Worm (Caenorhabditis elegans): ENCODE results near the gene bus-8A.

Gene bus-8A

DNA sequence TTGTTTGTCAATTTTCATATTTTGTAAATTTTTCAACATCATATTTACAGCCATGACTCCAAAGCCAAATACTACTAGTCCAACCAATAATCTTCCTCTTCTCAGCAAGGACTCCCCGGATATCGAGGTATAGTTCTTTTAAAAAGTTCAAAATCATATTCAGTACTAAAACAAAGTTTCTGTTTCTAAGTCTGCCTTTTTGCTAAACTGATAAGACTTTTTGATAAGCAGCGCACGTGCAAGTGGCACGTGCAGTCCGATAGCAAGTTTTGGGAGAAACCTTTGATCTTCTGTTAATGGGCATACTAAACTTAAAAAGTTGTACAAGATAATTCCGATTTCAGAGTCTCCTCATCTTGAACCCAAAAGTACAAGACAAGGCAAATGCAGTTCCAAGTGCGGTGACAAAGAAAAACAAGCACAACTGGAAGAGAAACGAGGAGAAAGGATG, 24.9 kb upstream of the bus-8A start, which contains the start of gene dpyd-1:
TSS of gene dpyd-1 (plus strand) at position 51 of the 451 bp plus-strand sequence.
- TF ChIP-seq cebp-1 (GFP tag; IDR thresholded peaks at IDR 0.05): no peak
- TF ChIP-seq cebp-1 (tag; optimal IDR thresholded peaks at IDR 0.05): peak; percentile 0
- TF ChIP-seq nhr-80 (tag; optimal IDR thresholded peaks at IDR 0.05): no peak
- no peak for TF ChIP-seq aptf-2 (GFP tag; conservative IDR thresholded peaks at IDR 0.05)

- no peak for TF ChIP-seq pbrm-1 (GFP tag; IDR thresholded peaks at IDR 0.05)
- TF ChIP-seq athp-1 (tag; optimal IDR thresholded peaks at IDR 0.05): no peak
These were observed 22.5 kb upstream of the bus-8A start for ce11 chrX:5470111-5470745.

ce11 chrX:5475164-5475576, 17.5 kb upstream of the bus-8A start:
- no peak for TF ChIP-seq ceh-79 (tag; optimal IDR thresholded peaks at IDR 0.05)
- TF ChIP-seq die-1 (tag; optimal IDR thresholded peaks at IDR 0.05): peak; percentile 4
- no peak for TF ChIP-seq lag-1 (GFP tag; IDR thresholded peaks at IDR 0.05)
- no peak for TF ChIP-seq sdz-38 (tag; optimal IDR thresholded peaks at IDR 0.05)
- no peak for TF ChIP-seq somi-1 (GFP tag; optimal IDR thresholded peaks at IDR 0.05)
- TF ChIP-seq akir-1 (GFP tag; optimal IDR thresholded peaks at IDR 0.05): peak; percentile 50
- no peak for TF ChIP-seq F39B2.1 (GFP tag; IDR thresholded peaks at IDR 0.05)
- no peak for TF ChIP-seq sptf-2 (GFP tag; optimal IDR thresholded peaks at IDR 0.05)
- TF ChIP-seq gei-17 (GFP tag; optimal IDR thresholded peaks at IDR 0.05): peak; percentile 30
- TF ChIP-seq F57A8.1 (GFP tag; optimal IDR thresholded peaks at IDR 0.05): no peak
- no peak for TF ChIP-seq lin-54 (GFP tag; optimal IDR thresholded peaks at IDR 0.05)
- peak; percentile 88 for TF ChIP-seq zfh-2 (GFP tag; conservative IDR thresholded peaks at IDR 0.05)
- TF ChIP-seq Y53G8AR.9 (GFP tag; conservative IDR thresholded peaks at IDR 0.05): no peak
- no peak for TF ChIP-seq unc-130 (GFP tag; optimal IDR thresholded peaks at IDR 0.05)
- TF ChIP-seq rec-8 (tag; optimal IDR thresholded peaks at IDR 0.05): no peak
- TF ChIP-seq madf-10 (tag; optimal IDR thresholded peaks at IDR 0.05): peak; percentile 11
- TF ChIP-seq mel-28 (tag; optimal IDR thresholded peaks at IDR 0.05; ENCODE audit: borderline replicate concordance): no peak
- TF ChIP-seq rcor-1 (GFP tag; IDR thresholded peaks at IDR 0.05): peak; percentile 41; the same call in 1 of the 2 replicates
- no peak for TF ChIP-seq F33H1.4 (GFP tag; IDR thresholded peaks at IDR 0.05)
- peak in 1 of 2 experiments; percentile 18 for TF ChIP-seq let-607 (tag; optimal IDR thresholded peaks at IDR 0.05)
- TF ChIP-seq C17E4.6 (GFP tag; IDR thresholded peaks at IDR 0.05): no peak
- no peak for TF ChIP-seq F23B12.7 (tag; optimal IDR thresholded peaks at IDR 0.05; ENCODE audit: insufficient read depth)
- TF ChIP-seq attf-5 (GFP tag; optimal IDR thresholded peaks at IDR 0.05): no peak
- TF ChIP-seq ztf-3 (GFP tag; optimal IDR thresholded peaks at IDR 0.05): no peak
- no peak for TF ChIP-seq xnd-1 (tag; optimal IDR thresholded peaks at IDR 0.05)
- TF ChIP-seq Y56A3A.18 (GFP tag; IDR thresholded peaks at IDR 0.05): no peak
- no peak for TF ChIP-seq ztf-28 (GFP tag; IDR thresholded peaks at IDR 0.05)
- no peak for TF ChIP-seq ceh-40 (GFP tag; IDR thresholded peaks at IDR 0.05)
- no peak for TF ChIP-seq fkh-3 (tag; optimal IDR thresholded peaks at IDR 0.05)
- TF ChIP-seq repo-1 (tag; optimal IDR thresholded peaks at IDR 0.05): peak; percentile 18
- TF ChIP-seq lsl-1 (GFP tag; optimal IDR thresholded peaks at IDR 0.05): no peak
- no peak for TF ChIP-seq F22D6.2 (tag; optimal IDR thresholded peaks at IDR 0.05)
- TF ChIP-seq dpff-1 (tag; optimal IDR thresholded peaks at IDR 0.05): no peak
- TF ChIP-seq tlf-1 (GFP tag; optimal IDR thresholded peaks at IDR 0.05): no peak
- 0 out of 2 replicates have a peak, but pooled peaks have one; percentile 24 for TF ChIP-seq pbrm-1 (GFP tag; IDR thresholded peaks at IDR 0.05)
- no peak for TF ChIP-seq ceh-100 (GFP tag; IDR thresholded peaks at IDR 0.05)
- no peak for TF ChIP-seq D2030.7 (GFP tag; IDR thresholded peaks at IDR 0.05)
- TF ChIP-seq snpc-3.4 (tag; optimal IDR thresholded peaks at IDR 0.05): no peak
- peak; percentile 21 for TF ChIP-seq K12H6.12 (tag; optimal IDR thresholded peaks at IDR 0.05)

Data from whole organism, young adult.